Fruit fly (Drosophila melanogaster): ENCODE data around the gene sina.

sina gene

dm6 chr3L:16854387-16855033 lies 959 bp downstream of the sina start (continued):
- TF ChIP-seq Hey (tag; optimal IDR thresholded peaks at IDR 0.05) (no peak), CG11504 (tag; optimal IDR thresholded peaks at IDR 0.05) (no peak), chif (GFP tag; optimal IDR thresholded peaks at IDR 0.05) (no peak), CG11456 (GFP tag; IDR thresholded peaks at IDR 0.05) (no peak), CG2129 (GFP tag; IDR thresholded peaks at IDR 0.05; ENCODE audit: partially characterized antibody) (no peak), zf30C (GFP tag; optimal IDR thresholded peaks at IDR 0.05) (no peak), CG11696 (GFP tag; IDR thresholded peaks at IDR 0.05) (no peak), CG17912 (GFP tag; optimal IDR thresholded peaks at IDR 0.05) (no peak), CG8281 (tag; optimal IDR thresholded peaks at IDR 0.05) (no peak), CG3847 (GFP tag; IDR thresholded peaks at IDR 0.05) (no peak), nom (GFP tag; optimal IDR thresholded peaks at IDR 0.05) (peak; percentile 77), seq (GFP tag; IDR thresholded peaks at IDR 0.05) (no peak), CG12071 (GFP tag; optimal IDR thresholded peaks at IDR 0.05) (no peak), tx (GFP tag; optimal IDR thresholded peaks at IDR 0.05) (no peak), sob (GFP tag; IDR thresholded peaks at IDR 0.05) (0 out of 2 replicates have a peak, but pooled peaks have one; percentile 34), chinmo (GFP tag; IDR thresholded peaks at IDR 0.05; ENCODE audit: partially characterized antibody) (0 out of 4 replicates have a peak, but pooled peaks have one; percentile 7), Pdp1 (GFP tag; optimal IDR thresholded peaks at IDR 0.05) (peak in 1 of 2 experiments; percentile 38), E2f1 (GFP tag; IDR thresholded peaks at IDR 0.05) (no peak), fd64A (GFP tag; optimal IDR thresholded peaks at IDR 0.05) (no peak), CG5245 (GFP tag; optimal IDR thresholded peaks at IDR 0.05) (no peak), Ets97D (GFP tag; optimal IDR thresholded peaks at IDR 0.05) (no peak), CG4404 (GFP tag; IDR thresholded peaks at IDR 0.05) (no peak), Dfd (GFP tag; optimal IDR thresholded peaks at IDR 0.05) (no peak), Fer1 (GFP tag; optimal IDR thresholded peaks at IDR 0.05) (no peak), ttk (GFP tag; IDR thresholded peaks at IDR 0.05) (no peak), zfh1 (GFP tag; IDR thresholded peaks at IDR 0.05) (no peak), pho (GFP tag; optimal IDR thresholded peaks at IDR 0.05) (no peak), Neu2 (GFP tag; optimal IDR thresholded peaks at IDR 0.05; ENCODE audit: borderline replicate concordance) (no peak), kay (GFP tag; optimal IDR thresholded peaks at IDR 0.05) (no peak), Mrtf (GFP tag; IDR thresholded peaks at IDR 0.05) (no peak), CG15514 (GFP tag; optimal IDR thresholded peaks at IDR 0.05) (peak; percentile 21), Hr51 (GFP tag; optimal IDR thresholded peaks at IDR 0.05) (no peak), CG7928 (GFP tag; optimal IDR thresholded peaks at IDR 0.05) (no peak), Jarid2 (GFP tag; optimal IDR thresholded peaks at IDR 0.05) (no peak), CG2116 (GFP tag; optimal IDR thresholded peaks at IDR 0.05) (no peak), CG11093 (GFP tag; IDR thresholded peaks at IDR 0.05) (no peak), CG8089 (GFP tag; optimal IDR thresholded peaks at IDR 0.05) (no peak), CG10979 (tag; optimal IDR thresholded peaks at IDR 0.05) (no peak), Dref (GFP tag; IDR thresholded peaks at IDR 0.05) (no peak), ara (GFP tag; IDR thresholded peaks at IDR 0.05) (no peak), zfh2 (GFP tag; optimal IDR thresholded peaks at IDR 0.05) (no peak), CG6813 (GFP tag; optimal IDR thresholded peaks at IDR 0.05) (no peak), peb (GFP tag; IDR thresholded peaks at IDR 0.05) (no peak), CG5180 (GFP tag; optimal IDR thresholded peaks at IDR 0.05) (no peak), Max (GFP tag; optimal IDR thresholded peaks at IDR 0.05) (no peak), gcm (GFP tag; optimal IDR thresholded peaks at IDR 0.05) (peak; percentile 57), CG4328 (GFP tag; optimal IDR thresholded peaks at IDR 0.05) (no peak), corto (GFP tag; optimal IDR thresholded peaks at IDR 0.05) (no peak), CG16815 (GFP tag; optimal IDR thresholded peaks at IDR 0.05) (no peak), fd96Cb (tag; optimal IDR thresholded peaks at IDR 0.05) (no peak)
